Worm (Caenorhabditis elegans): ENCODE data around the gene K02E7.12.

K02E7.12 gene

ce11 chrII:1106914-1107597, 36.1 kb downstream of the K02E7.12 start, which contains the start of gene col-40:
Gene col-40, minus strand, starts transcription at chrII:1106964.
- TF ChIP-seq pha-4 (tag; optimal IDR thresholded peaks at IDR 0.05) = no peak
- no peak for TF ChIP-seq eor-1 (tag; optimal IDR thresholded peaks at IDR 0.05)
- TF ChIP-seq nhr-23 (tag; optimal IDR thresholded peaks at IDR 0.05) = no peak
- no peak for TF ChIP-seq nhr-25 (tag; optimal IDR thresholded peaks at IDR 0.05)
- no peak for TF ChIP-seq nhr-237 (tag; optimal IDR thresholded peaks at IDR 0.05)
- no peak for TF ChIP-seq nhr-11 (tag; optimal IDR thresholded peaks at IDR 0.05)
- TF ChIP-seq R02D3.7 (tag; optimal IDR thresholded peaks at IDR 0.05) = no peak
- no peak for TF ChIP-seq unc-39 (tag; optimal IDR thresholded peaks at IDR 0.05)

DNA sequence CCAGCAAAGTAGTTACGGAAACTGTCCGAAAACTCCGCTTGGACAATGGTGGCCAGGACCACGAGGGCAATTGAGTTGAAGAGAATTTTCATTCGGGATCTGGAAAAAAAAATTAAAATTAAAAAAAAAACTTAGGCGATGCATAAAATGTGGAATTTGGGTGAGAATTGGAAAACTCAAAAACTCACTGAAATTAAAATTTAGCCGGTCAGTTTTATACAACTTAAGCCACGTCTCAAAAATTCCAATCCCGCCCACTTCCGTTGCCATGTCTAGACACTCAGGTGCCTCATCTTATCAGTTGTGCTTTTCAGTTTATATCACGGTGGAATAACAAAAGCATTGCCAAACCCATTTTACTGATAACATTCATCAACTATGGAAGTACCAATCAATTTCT, 39.9 kb downstream of the K02E7.12 start, which contains the start of gene lips-11:
Gene lips-11 (minus strand): TSS at position 101 of the 400 bp plus-strand sequence.
- TF ChIP-seq elt-2 (tag; optimal IDR thresholded peaks at IDR 0.05) (peak; percentile 19), ceh-9 (tag; optimal IDR thresholded peaks at IDR 0.05) (no peak)

DNA sequence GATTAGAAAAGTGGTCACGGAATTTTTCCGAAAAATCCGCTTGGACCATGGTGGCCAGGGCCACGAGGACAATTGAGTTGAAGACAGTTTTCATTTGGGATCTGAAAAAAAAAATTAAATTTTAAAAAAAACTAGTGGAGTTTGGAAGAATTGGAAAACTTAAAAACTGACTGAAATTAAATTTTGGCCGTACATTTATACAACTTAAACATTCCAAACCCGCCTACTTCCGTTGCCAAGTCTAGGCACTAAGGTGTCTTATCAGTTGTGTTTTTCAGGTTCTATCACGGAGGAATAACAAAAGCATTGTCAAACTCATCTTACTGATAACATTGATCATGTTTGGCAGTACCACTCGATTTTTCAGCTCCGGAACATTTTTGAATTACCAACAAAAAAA, 43.2 kb downstream of the K02E7.12 start, which contains the start of gene lips-12:
Gene lips-12 (minus strand): TSS at position 101 of the 400 bp plus-strand sequence.
- TF ChIP-seq lin-39 (tag; optimal IDR thresholded peaks at IDR 0.05) = no peak
- TF ChIP-seq lsy-12 (tag; optimal IDR thresholded peaks at IDR 0.05) = no peak
- no peak for TF ChIP-seq fos-1 (tag; optimal IDR thresholded peaks at IDR 0.05)
- TF ChIP-seq aly-2 (tag; optimal IDR thresholded peaks at IDR 0.05) = no peak
- no peak for TF ChIP-seq sea-2 (GFP tag; optimal IDR thresholded peaks at IDR 0.05)
- no peak for TF ChIP-seq ceh-16 (tag; optimal IDR thresholded peaks at IDR 0.05)
- TF ChIP-seq nhr-11 (tag; optimal IDR thresholded peaks at IDR 0.05) = no peak
- no peak for TF ChIP-seq elt-3 (tag; optimal IDR thresholded peaks at IDR 0.05)
- no peak for TF ChIP-seq snpc-4 (tag; optimal IDR thresholded peaks at IDR 0.05)
- TF ChIP-seq mdl-1 (tag; optimal IDR thresholded peaks at IDR 0.05) = no peak

DNA sequence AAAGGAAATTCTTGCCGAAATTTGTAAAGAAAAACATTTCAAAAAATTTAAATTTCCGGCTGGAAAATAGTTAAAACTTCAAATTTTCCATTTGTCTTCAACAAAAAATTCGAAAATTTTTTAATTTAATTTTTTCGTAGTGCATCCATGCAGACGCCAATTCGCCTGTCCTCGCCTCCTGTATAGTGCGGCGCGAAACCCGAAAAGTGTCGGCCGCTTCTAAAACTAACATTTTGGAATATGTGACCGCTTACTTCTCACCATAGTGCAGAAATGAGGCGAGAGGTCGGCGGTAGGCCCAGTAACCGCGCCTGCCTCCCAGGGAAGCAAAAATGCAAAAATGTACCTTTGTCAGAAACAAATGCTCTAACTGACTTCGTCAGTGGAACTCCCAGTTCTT, 45.5 kb downstream of the K02E7.12 start:
- TF ChIP-seq nhr-76 (tag; optimal IDR thresholded peaks at IDR 0.05) (no peak), snpc-4 (tag; optimal IDR thresholded peaks at IDR 0.05) (peak; percentile 9), egl-27 (tag; optimal IDR thresholded peaks at IDR 0.05) (no peak)

ce11 chrII:1117992-1118729, 47.2 kb downstream of the K02E7.12 start, which contains the start of gene lips-13:
Gene lips-13, minus strand, starts transcription at chrII:1118042.
- TF ChIP-seq mml-1 (tag; optimal IDR thresholded peaks at IDR 0.05) (no peak), mdl-1 (tag; optimal IDR thresholded peaks at IDR 0.05) (no peak), hmg-11 (tag; optimal IDR thresholded peaks at IDR 0.05) (no peak), nhr-77 (tag; optimal IDR thresholded peaks at IDR 0.05) (no peak), sea-2 (GFP tag; optimal IDR thresholded peaks at IDR 0.05) (no peak), nhr-23 (tag; optimal IDR thresholded peaks at IDR 0.05) (no peak), nhr-67 (tag; optimal IDR thresholded peaks at IDR 0.05) (no peak), nfya-1 (tag; optimal IDR thresholded peaks at IDR 0.05; ENCODE audit: insufficient read depth) (no peak), tbx-2 (tag; optimal IDR thresholded peaks at IDR 0.05) (no peak), eor-1 (tag; optimal IDR thresholded peaks at IDR 0.05) (no peak), nhr-43 (tag; optimal IDR thresholded peaks at IDR 0.05; ENCODE audit: poor library complexity, severe bottlenecking) (no peak), daf-12 (tag; optimal IDR thresholded peaks at IDR 0.05) (no peak), egl-27 (tag; optimal IDR thresholded peaks at IDR 0.05) (no peak), ceh-82 (tag; optimal IDR thresholded peaks at IDR 0.05) (no peak)
